Fruit fly (Drosophila melanogaster) whole organism, embryonic: ENCODE data around the gene Grip128.

ENCODE experiments used
- Bgb ChIP-seq: fragments of 200-800 bp; sonication (Bioruptor generic); IDR thresholded peaks from 2 replicates; pipeline ENCODE4 v1.3.6; 2022; ENCODE audit warnings: missing biosample characterization, missing genetic modification characterization; ENCODE audit not compliant: partially characterized antibody
- C15 ChIP-seq: fragments of 200-800 bp; sonication (Bioruptor generic); IDR thresholded peaks from 3 replicates; pipeline ENCODE4 v1.3.6; 2022; ENCODE audit warnings: missing biosample characterization, missing genetic modification characterization
- CG10274 ChIP-seq: fragments of 200-800 bp; sonication (Bioruptor generic); optimal IDR thresholded peaks from 3 replicates; lab custom pipeline; 2017; ENCODE audit warnings: missing biosample characterization, mild to moderate bottlenecking, missing genetic modification characterization
- CG10431 ChIP-seq: fragments of 200-800 bp; sonication (Bioruptor generic); optimal IDR thresholded peaks from 3 replicates; lab custom pipeline; 2018; ENCODE audit warnings: missing biosample characterization, mild to moderate bottlenecking, missing genetic modification characterization
- CG11093 ChIP-seq: fragments of 200-800 bp; sonication (Bioruptor generic); IDR thresholded peaks from 3 replicates; pipeline ENCODE4 v1.3.6; 2022; ENCODE audit warnings: missing biosample characterization, missing genetic modification characterization
- CG11723 ChIP-seq: fragments of 200-800 bp; sonication (Bioruptor generic); optimal IDR thresholded peaks from 2 replicates; lab custom pipeline; 2017; ENCODE audit warnings: missing biosample characterization, mild to moderate bottlenecking, missing genetic modification characterization
- CG12236 ChIP-seq: fragments of 200-800 bp; sonication (Bioruptor generic); optimal IDR thresholded peaks from 2 replicates; lab custom pipeline; 2016; ENCODE audit warnings: missing biosample characterization, missing genetic modification characterization
- CG12744 ChIP-seq: fragments of 200-800 bp; sonication (Bioruptor generic); optimal IDR thresholded peaks from 2 replicates; lab custom pipeline; 2016; ENCODE audit warnings: missing biosample characterization, missing genetic modification characterization
- CG14014 ChIP-seq: fragments of 200-800 bp; sonication (Bioruptor generic); IDR thresholded peaks from 2 replicates; pipeline ENCODE4 v1.3.6; 2022; ENCODE audit warnings: missing biosample characterization, missing genetic modification characterization
- CG1529 ChIP-seq: fragments of 200-800 bp; sonication (Bioruptor generic); optimal IDR thresholded peaks from 3 replicates; lab custom pipeline; 2018; ENCODE audit warnings: missing biosample characterization, missing genetic modification characterization
- CG15601 ChIP-seq: fragments of 200-800 bp; sonication (Bioruptor generic); optimal IDR thresholded peaks from 3 replicates; lab custom pipeline; 2019; ENCODE audit warnings: missing biosample characterization, mild to moderate bottlenecking, missing genetic modification characterization, moderate library complexity
- CG15696 ChIP-seq: fragments of 200-800 bp; sonication (Bioruptor generic); optimal IDR thresholded peaks from 2 replicates; lab custom pipeline; 2019; ENCODE audit warnings: missing biosample characterization, mild to moderate bottlenecking, missing genetic modification characterization, moderate library complexity
- CG17186 ChIP-seq: fragments of 200-800 bp; sonication (Bioruptor generic); optimal IDR thresholded peaks from 3 replicates; lab custom pipeline; 2017; ENCODE audit warnings: missing biosample characterization, missing genetic modification reagents, missing genetic modification characterization
- CG17912 ChIP-seq: fragments of 200-800 bp; sonication (Bioruptor generic); optimal IDR thresholded peaks from 2 replicates; lab custom pipeline; 2018; ENCODE audit warnings: missing biosample characterization, mild to moderate bottlenecking, missing genetic modification characterization
- CG30431 ChIP-seq: fragments of 200-800 bp; sonication (Bioruptor generic); optimal IDR thresholded peaks from 2 replicates; lab custom pipeline; 2017; ENCODE audit warnings: missing biosample characterization, missing genetic modification characterization
- CG33557 ChIP-seq: fragments of 200-800 bp; sonication (Bioruptor generic); optimal IDR thresholded peaks from 2 replicates; lab custom pipeline; 2019; ENCODE audit warnings: missing biosample characterization, mild to moderate bottlenecking, missing genetic modification characterization, moderate library complexity
- CG4360 ChIP-seq: fragments of 200-800 bp; sonication (Bioruptor generic); IDR thresholded peaks from 2 replicates; pipeline ENCODE4 v1.3.6; 2022; ENCODE audit warnings: missing biosample characterization, missing genetic modification characterization
- CG4424 ChIP-seq: fragments of 200-800 bp; sonication (Bioruptor generic); optimal IDR thresholded peaks from 3 replicates; lab custom pipeline; 2016; ENCODE audit warnings: missing biosample characterization, missing genetic modification characterization
- CG5180 ChIP-seq: fragments of 200-800 bp; sonication (Bioruptor generic); optimal IDR thresholded peaks from 3 replicates; lab custom pipeline; 2017; ENCODE audit warnings: missing biosample characterization, missing genetic modification characterization, mild to moderate bottlenecking, moderate library complexity, missing genetic modification reagents
- CG7987 ChIP-seq: fragments of 200-800 bp; sonication (Bioruptor generic); optimal IDR thresholded peaks from 2 replicates; lab custom pipeline; 2018; ENCODE audit warnings: missing biosample characterization, mild to moderate bottlenecking, missing genetic modification characterization, moderate library complexity
- CG9215 ChIP-seq: fragments of 200-800 bp; sonication (Bioruptor generic); IDR thresholded peaks from 2 replicates; pipeline ENCODE4 v1.3.6; 2022; ENCODE audit warnings: missing biosample characterization, missing genetic modification characterization
- CTCF ChIP-seq: fragments of 200-800 bp; sonication (Bioruptor generic); optimal IDR thresholded peaks from 2 replicates; lab custom pipeline; 2017; ENCODE audit warnings: missing biosample characterization, mild to moderate bottlenecking, missing genetic modification characterization, moderate library complexity
- CrebB ChIP-seq: fragments of 200-800 bp; sonication (Bioruptor generic); optimal IDR thresholded peaks from 3 replicates; lab custom pipeline; 2018; ENCODE audit warnings: missing biosample characterization, mild to moderate bottlenecking, missing genetic modification characterization
- D19A ChIP-seq: fragments of 200-800 bp; optimal IDR thresholded peaks from 3 replicates; lab custom pipeline; 2019; ENCODE audit warnings: missing biosample characterization, mild to moderate bottlenecking, missing genetic modification characterization, moderate library complexity
- Deaf1 ChIP-seq: fragments of 200-800 bp; optimal IDR thresholded peaks from 3 replicates; lab custom pipeline; 2019; ENCODE audit warnings: missing biosample characterization, mild to moderate bottlenecking, missing genetic modification characterization, moderate library complexity
- ERR ChIP-seq: fragments of 200-800 bp; sonication (Bioruptor generic); optimal IDR thresholded peaks from 2 replicates; lab custom pipeline; 2016; ENCODE audit warnings: missing biosample characterization, missing genetic modification characterization
- Ets65A ChIP-seq: fragments of 200-800 bp; sonication (Bioruptor generic); peaks from one replicate; lab custom pipeline; 2016; ENCODE audit warnings: missing biosample characterization, missing genetic modification characterization
- HLH54F ChIP-seq: fragments of 200-800 bp; sonication (Bioruptor generic); optimal IDR thresholded peaks from 3 replicates; lab custom pipeline; 2016; ENCODE audit warnings: missing biosample characterization, missing genetic modification characterization
- MTF-1 ChIP-seq: fragments of 200-800 bp; sonication (Bioruptor generic); optimal IDR thresholded peaks from 2 replicates; lab custom pipeline; 2018; ENCODE audit warnings: missing biosample characterization, mild to moderate bottlenecking, missing genetic modification characterization, borderline replicate concordance
- Meics ChIP-seq: fragments of 200-800 bp; sonication (Bioruptor generic); optimal IDR thresholded peaks from 2 replicates; lab custom pipeline; 2017; ENCODE audit warnings: missing biosample characterization, mild to moderate bottlenecking, missing genetic modification characterization
- NK7.1 ChIP-seq: fragments of 200-800 bp; sonication (Bioruptor generic); optimal IDR thresholded peaks from 3 replicates; lab custom pipeline; 2016; ENCODE audit warnings: missing biosample characterization, missing genetic modification characterization
- Oaz ChIP-seq: fragments of 200-800 bp; sonication (Bioruptor generic); IDR thresholded peaks from 2 replicates; pipeline ENCODE4 v1.3.6; 2022; ENCODE audit warnings: missing biosample characterization, missing genetic modification characterization
- PHDP ChIP-seq: fragments of 200-800 bp; sonication (Bioruptor generic); optimal IDR thresholded peaks from 3 replicates; lab custom pipeline; 2018; ENCODE audit warnings: missing biosample characterization, mild to moderate bottlenecking, missing genetic modification characterization, moderate library complexity
- Ssrp ChIP-seq: fragments of 200-800 bp; sonication (Bioruptor generic); optimal IDR thresholded peaks from 2 replicates; lab custom pipeline; 2018; ENCODE audit warnings: missing biosample characterization, mild to moderate bottlenecking, missing genetic modification characterization, moderate library complexity
- Trl ChIP-seq, 3 experiments: fragments of >200 bp in 2 of 3; fragments of 200-800 bp in 1 of 3; sonication (Bioruptor generic) in 1 of 3; optimal IDR thresholded peaks; 2 replicates in 1 of 3; 3 replicates in 2 of 3; lab custom pipeline; 2016 to 2017; ENCODE audit warnings: missing biosample characterization in 1 of 3, missing genetic modification characterization in 1 of 3
- amos ChIP-seq: fragments of 200-800 bp; sonication (Bioruptor generic); IDR thresholded peaks from 2 replicates; pipeline ENCODE4 v1.3.6; 2022; ENCODE audit warnings: missing biosample characterization, missing genetic modification characterization; ENCODE audit not compliant: partially characterized antibody
- aop ChIP-seq: fragments of 200-800 bp; sonication (Bioruptor generic); IDR thresholded peaks from 2 replicates; pipeline ENCODE4 v1.3.6; 2022; ENCODE audit warnings: missing biosample characterization, missing genetic modification characterization
- cwo ChIP-seq: fragments of 200-800 bp; sonication (Bioruptor generic); optimal IDR thresholded peaks from 3 replicates; lab custom pipeline; 2017; ENCODE audit warnings: missing biosample characterization, missing genetic modification characterization, mild to moderate bottlenecking, moderate library complexity, missing genetic modification reagents
- dm ChIP-seq: fragments of 200-800 bp; sonication (Bioruptor generic); optimal IDR thresholded peaks from 3 replicates; lab custom pipeline; 2016; ENCODE audit warnings: missing biosample characterization, missing genetic modification characterization
- dysf ChIP-seq: fragments of 200-800 bp; sonication (Bioruptor generic); IDR thresholded peaks from 3 replicates; pipeline ENCODE4 v1.3.6; 2022; ENCODE audit warnings: missing biosample characterization, missing genetic modification characterization
- eve ChIP-seq, 2 experiments: fragments of >200 bp; optimal IDR thresholded peaks; 2 replicates each; lab custom pipeline; 2017; ENCODE audit warnings: missing biosample characterization in 2 of 2, missing genetic modification characterization in 2 of 2
- fd102C ChIP-seq: fragments of 200-800 bp; sonication (Bioruptor generic); optimal IDR thresholded peaks from 2 replicates; lab custom pipeline; 2018; ENCODE audit warnings: missing biosample characterization, mild to moderate bottlenecking, missing genetic modification characterization, moderate library complexity
- nau ChIP-seq: fragments of 200-800 bp; sonication (Bioruptor generic); optimal IDR thresholded peaks from 3 replicates; lab custom pipeline; 2017; ENCODE audit warnings: missing biosample characterization, mild to moderate bottlenecking, missing genetic modification characterization, missing genetic modification reagents
- onecut ChIP-seq: fragments of 200-800 bp; sonication (Bioruptor generic); IDR thresholded peaks from 2 replicates; pipeline ENCODE4 v1.3.6; 2022; ENCODE audit warnings: missing biosample characterization, missing genetic modification characterization
- row ChIP-seq: fragments of 200-800 bp; sonication (Bioruptor generic); IDR thresholded peaks from 3 replicates; pipeline ENCODE4 v1.3.6; 2022; ENCODE audit warnings: missing biosample characterization, missing genetic modification characterization
- sima ChIP-seq: fragments of 200-800 bp; sonication (Bioruptor generic); optimal IDR thresholded peaks from 2 replicates; lab custom pipeline; 2016; ENCODE audit warnings: missing biosample characterization, missing genetic modification characterization
- sr ChIP-seq: fragments of 200-800 bp; sonication (Bioruptor generic); IDR thresholded peaks from 3 replicates; pipeline ENCODE4 v1.3.6; 2022; ENCODE audit warnings: missing biosample characterization, missing genetic modification characterization
- stc ChIP-seq: fragments of 200-800 bp; sonication (Bioruptor generic); IDR thresholded peaks from 2 replicates; pipeline ENCODE4 v1.3.6; 2022; ENCODE audit warnings: missing biosample characterization, missing genetic modification characterization
- toy ChIP-seq: fragments of 200-800 bp; sonication (Bioruptor generic); IDR thresholded peaks from 2 replicates; pipeline ENCODE4 v1.3.6; 2022; ENCODE audit warnings: missing biosample characterization, missing genetic modification characterization
- unpg ChIP-seq: fragments of 200-800 bp; sonication (Bioruptor generic); optimal IDR thresholded peaks from 3 replicates; lab custom pipeline; 2018; ENCODE audit warnings: missing biosample characterization, mild to moderate bottlenecking, missing genetic modification characterization, moderate library complexity
- zf30C ChIP-seq: fragments of 200-800 bp; sonication (Bioruptor generic); optimal IDR thresholded peaks from 3 replicates; lab custom pipeline; 2018; ENCODE audit warnings: missing biosample characterization, mild to moderate bottlenecking, missing genetic modification characterization
- zfh1 ChIP-seq: fragments of 200-800 bp; sonication (Bioruptor generic); IDR thresholded peaks from 3 replicates; pipeline ENCODE4 v1.3.6; 2022; ENCODE audit warnings: missing biosample characterization, missing genetic modification characterization

Grip128 gene

DNA sequence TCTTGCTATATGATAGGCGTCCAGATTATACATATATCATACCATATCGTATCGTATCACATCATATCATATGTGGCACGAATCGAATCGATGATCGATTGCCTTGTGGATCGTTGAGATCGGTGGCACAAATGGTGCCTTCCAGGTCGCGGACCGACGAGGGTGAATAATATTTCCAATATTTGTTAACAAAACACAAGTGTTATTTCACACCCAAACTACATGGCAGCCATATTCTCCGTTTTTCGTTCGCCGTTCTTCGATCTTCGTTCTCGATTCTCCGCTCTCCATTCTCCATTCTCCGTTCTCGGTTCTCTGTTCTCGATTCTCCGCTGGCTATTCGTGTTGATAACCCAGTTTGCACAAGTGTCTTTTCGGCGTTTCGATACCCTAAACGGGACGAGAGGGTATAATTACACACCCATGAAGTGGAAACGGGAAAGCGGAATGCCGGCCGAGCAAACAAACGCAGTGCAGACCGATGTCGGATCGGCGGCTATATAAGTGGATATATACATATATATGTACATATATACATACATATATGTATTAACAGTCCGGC, 29.9 kb upstream of the Grip128 start (continued):
- TF ChIP-seq HLH54F: no peak
- no peak for TF ChIP-seq CG12744
- TF ChIP-seq eve (GFP tag; optimal IDR thresholded peaks at IDR 0.05; lab: Kevin White, UChicago): no peak
- TF ChIP-seq aop (GFP tag; lab: Robert Waterston, UW): no peak
- TF ChIP-seq CG1529 (GFP tag; lab: Kevin White, UChicago): no peak
- TF ChIP-seq amos (GFP tag; lab: Robert Waterston, UW): no peak
- TF ChIP-seq CG15696 (tag; lab: Kevin White, UChicago): no peak
- no peak for TF ChIP-seq CG33557 (GFP tag; lab: Kevin White, UChicago)
- no peak for TF ChIP-seq unpg (GFP tag; lab: Kevin White, UChicago)
- TF ChIP-seq CG10274 (GFP tag; lab: Kevin White, UChicago): no peak
- peak in 1 of 2 experiments; percentile 5 for TF ChIP-seq Trl (optimal IDR thresholded peaks at IDR 0.05; lab: Kevin White, UChicago)
- no peak for TF ChIP-seq Trl (GFP tag; optimal IDR thresholded peaks at IDR 0.05; lab: Kevin White, UChicago)
- TF ChIP-seq CG17912 (GFP tag; lab: Kevin White, UChicago): no peak
- no peak for TF ChIP-seq Bgb (GFP tag; lab: Robert Waterston, UW)
- no peak for TF ChIP-seq CG15601
- no peak for TF ChIP-seq nau (GFP tag; lab: Kevin White, UChicago)
- TF ChIP-seq CG5180: no peak
- peak; percentile 74 for TF ChIP-seq D19A (tag; lab: Kevin White, UChicago)
- TF ChIP-seq PHDP (tag; lab: Kevin White, UChicago): no peak
- TF ChIP-seq CG14014 (GFP tag; lab: Robert Waterston, UW): no peak; the same call in 1 of the 2 replicates
- TF ChIP-seq C15 (GFP tag; lab: Robert Waterston, UW): no peak
- TF ChIP-seq cwo (GFP tag; lab: Kevin White, UChicago): no peak
- no peak for TF ChIP-seq CTCF (GFP tag; lab: Kevin White, UChicago)
- peak; percentile 21 for TF ChIP-seq Meics
- no peak for TF ChIP-seq zfh1 (GFP tag; lab: Robert Waterston, UW)
- TF ChIP-seq CG4360: no peak
- TF ChIP-seq Ssrp: no peak
- no peak for TF ChIP-seq sr (GFP tag; lab: Robert Waterston, UW)
- TF ChIP-seq onecut (GFP tag; lab: Robert Waterston, UW): no peak
- no peak for TF ChIP-seq CG11723 (GFP tag; lab: Kevin White, UChicago)
- TF ChIP-seq CG9215 (GFP tag; lab: Robert Waterston, UW): no peak
- TF ChIP-seq dysf (GFP tag; lab: Robert Waterston, UW): no peak
- TF ChIP-seq CG4424 (GFP tag; lab: Kevin White, UChicago): no peak
- TF ChIP-seq CrebB (tag; lab: Kevin White, UChicago): no peak
- no peak for TF ChIP-seq CG17186 (GFP tag; lab: Kevin White, UChicago)
- no peak for TF ChIP-seq NK7.1 (GFP tag; lab: Kevin White, UChicago)
- no peak for TF ChIP-seq dm (GFP tag; lab: Kevin White, UChicago)
- TF ChIP-seq Deaf1: peak; percentile 14
- TF ChIP-seq fd102C (GFP tag; lab: Kevin White, UChicago): no peak
- no peak for TF ChIP-seq CG11093
- no peak for TF ChIP-seq Ets65A (GFP tag; lab: Kevin White, UChicago)
- TF ChIP-seq ERR (GFP tag; lab: Kevin White, UChicago): no peak
- no peak for TF ChIP-seq toy (GFP tag; lab: Robert Waterston, UW)
- no peak for TF ChIP-seq CG30431 (GFP tag; lab: Kevin White, UChicago)
- no peak for TF ChIP-seq CG12236 (GFP tag; lab: Kevin White, UChicago)
- TF ChIP-seq MTF-1: peak; percentile 14
- TF ChIP-seq CG10431 (GFP tag; lab: Kevin White, UChicago): peak; percentile 19
- no peak for TF ChIP-seq stc
- no peak for TF ChIP-seq Oaz (GFP tag; lab: Robert Waterston, UW)
- no peak for TF ChIP-seq row (GFP tag; lab: Robert Waterston, UW)
- no peak for TF ChIP-seq CG7987 (GFP tag; lab: Kevin White, UChicago)
- TF ChIP-seq zf30C (GFP tag; lab: Kevin White, UChicago): no peak
- no peak for TF ChIP-seq sima
